Fruit fly (Drosophila melanogaster): Measurements from ENCODE around the gene CG45064.

CG45064 gene

dm6 chrX:14839047-14839446 lies 43.3 kb downstream of the CG45064 start, which contains the start of the genes CG32590 and Flo2 (continued):
- TF ChIP-seq CG18599 (GFP tag; optimal IDR thresholded peaks at IDR 0.05) (peak; percentile 74), CG9932 (GFP tag; IDR thresholded peaks at IDR 0.05) (peak; percentile 93), odd (GFP tag; optimal IDR thresholded peaks at IDR 0.05) (no peak), CG12942 (GFP tag; optimal IDR thresholded peaks at IDR 0.05) (peak; percentile 76), shn (GFP tag; optimal IDR thresholded peaks at IDR 0.05) (peak; percentile 51), nerfin-2 (GFP tag; IDR thresholded peaks at IDR 0.05; ENCODE audit: partially characterized antibody) (peak; percentile 97), CG31388 (GFP tag; optimal IDR thresholded peaks at IDR 0.05) (no peak), luna (GFP tag; optimal IDR thresholded peaks at IDR 0.05) (no peak), Xbp1 (GFP tag; optimal IDR thresholded peaks at IDR 0.05) (peak; percentile 80), Mrtf (GFP tag; IDR thresholded peaks at IDR 0.05) (0 out of 3 replicates have a peak, but pooled peaks have one; percentile 34), NC2α (GFP tag; optimal IDR thresholded peaks at IDR 0.05) (peak; percentile 24), dysf (GFP tag; IDR thresholded peaks at IDR 0.05) (peak; percentile 52; the same call in 2 of the 3 replicates), CG1792 (GFP tag; optimal IDR thresholded peaks at IDR 0.05) (peak; percentile 65), CG1024 (GFP tag; IDR thresholded peaks at IDR 0.05) (peak; percentile 57), PHDP (tag; optimal IDR thresholded peaks at IDR 0.05) (peak; percentile 60), gce (GFP tag; IDR thresholded peaks at IDR 0.05) (peak; percentile 53; the same call in 1 of the 3 replicates), h (optimal IDR thresholded peaks at IDR 0.05) (no peak), bab2 (GFP tag; optimal IDR thresholded peaks at IDR 0.05) (peak; percentile 54), CG13123 (GFP tag; optimal IDR thresholded peaks at IDR 0.05) (peak; percentile 31), CG12659 (GFP tag; optimal IDR thresholded peaks at IDR 0.05) (peak; percentile 66), hth (optimal IDR thresholded peaks at IDR 0.05) (no peak), CG12236 (GFP tag; optimal IDR thresholded peaks at IDR 0.05) (peak; percentile 10), CG8281 (tag; optimal IDR thresholded peaks at IDR 0.05) (peak; percentile 15), gfzf (GFP tag; optimal IDR thresholded peaks at IDR 0.05) (peak; percentile 18), Eip74EF (GFP tag; optimal IDR thresholded peaks at IDR 0.05) (peak in 1 of 2 experiments; percentile 27), CG30403 (GFP tag; optimal IDR thresholded peaks at IDR 0.05) (peak; percentile 84), otp (GFP tag; IDR thresholded peaks at IDR 0.05) (peak; percentile 71; the same call in 1 of the 3 replicates), br (optimal IDR thresholded peaks at IDR 0.05) (no peak), emc (GFP tag; optimal IDR thresholded peaks at IDR 0.05) (peak; percentile 13), CG2202 (tag; optimal IDR thresholded peaks at IDR 0.05) (peak; percentile 6), row (GFP tag; IDR thresholded peaks at IDR 0.05) (peak; percentile 89), CG6854 (GFP tag; optimal IDR thresholded peaks at IDR 0.05) (no peak), CG12104 (GFP tag; optimal IDR thresholded peaks at IDR 0.05) (peak; percentile 13), sr (GFP tag; IDR thresholded peaks at IDR 0.05) (no peak), CG17328 (GFP tag; IDR thresholded peaks at IDR 0.05) (peak; percentile 70), CG17912 (GFP tag; optimal IDR thresholded peaks at IDR 0.05) (no peak), Sry-δ (GFP tag; optimal IDR thresholded peaks at IDR 0.05) (peak; percentile 94), nmo (GFP tag; optimal IDR thresholded peaks at IDR 0.05) (peak; percentile 79)

DNA sequence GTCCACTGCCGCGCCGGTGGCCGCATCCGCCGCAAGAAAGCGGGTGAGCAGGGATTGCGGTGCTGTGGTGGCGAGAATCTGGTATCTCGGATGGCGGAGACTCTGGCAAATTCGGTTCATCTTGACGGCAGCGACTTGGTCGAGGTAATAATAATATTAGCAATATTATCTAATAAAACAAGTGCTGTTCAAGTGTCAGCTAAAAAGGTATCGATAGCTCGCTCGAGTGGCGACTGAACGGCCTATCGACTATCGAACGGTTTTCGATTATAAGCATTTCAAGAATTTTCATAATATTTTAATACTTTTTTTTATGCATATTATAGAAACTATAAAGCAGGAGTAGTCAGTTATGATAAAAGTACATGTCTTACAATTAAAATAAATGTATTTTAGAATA lies 44.4 kb downstream of the CG45064 start, which contains the start of gene Grx5:
Grx5 (minus strand) TSS at position 216 of the 400 bp plus-strand sequence.
- TF ChIP-seq CG6791 (GFP tag; IDR thresholded peaks at IDR 0.05; ENCODE audit: partially characterized antibody): peak; percentile 60; the same call in 2 of the 3 replicates
- peak; percentile 66; the same call in 2 of the 3 replicates for TF ChIP-seq Doc3 (GFP tag; IDR thresholded peaks at IDR 0.05; ENCODE audit: partially characterized antibody)
- no peak for TF ChIP-seq Sox100B (GFP tag; optimal IDR thresholded peaks at IDR 0.05)
- no peak for TF ChIP-seq CG1529 (GFP tag; optimal IDR thresholded peaks at IDR 0.05)
- TF ChIP-seq Hmr (GFP tag; optimal IDR thresholded peaks at IDR 0.05): no peak
- TF ChIP-seq knrl (GFP tag; IDR thresholded peaks at IDR 0.05; ENCODE audit: partially characterized antibody): peak; percentile 47; the same call in 2 of the 3 replicates
- no peak for TF ChIP-seq CG4617 (GFP tag; optimal IDR thresholded peaks at IDR 0.05; ENCODE audit: borderline replicate concordance)
- TF ChIP-seq D19A (tag; optimal IDR thresholded peaks at IDR 0.05): no peak
- peak; percentile 61; the same call in 1 of the 3 replicates for TF ChIP-seq HLH4C (GFP tag; IDR thresholded peaks at IDR 0.05; ENCODE audit: partially characterized antibody)
- peak; percentile 69 for TF ChIP-seq unc-4 (GFP tag; IDR thresholded peaks at IDR 0.05; ENCODE audit: partially characterized antibody)
- peak; percentile 70 for TF ChIP-seq Dref (GFP tag; IDR thresholded peaks at IDR 0.05)
- TF ChIP-seq nerfin-2 (GFP tag; IDR thresholded peaks at IDR 0.05; ENCODE audit: partially characterized antibody): peak; percentile 55; the same call in 1 of the 2 replicates
- TF ChIP-seq hbn (GFP tag; IDR thresholded peaks at IDR 0.05; ENCODE audit: partially characterized antibody): peak; percentile 61
- TF ChIP-seq BEAF-32 (GFP tag; optimal IDR thresholded peaks at IDR 0.05): peak; percentile 62
- peak; percentile 19 for TF ChIP-seq pzg (GFP tag; optimal IDR thresholded peaks at IDR 0.05)
